Worm (Caenorhabditis elegans) whole organism, L3 larva: Measurements from ENCODE around the gene C16D9.8.

Experiments
- egl-5 ChIP-seq: fragments of 150-350 bp; optimal IDR thresholded peaks from 2 replicates; lab custom pipeline; 2017; ENCODE audit warnings: missing biosample characterization, missing genetic modification reagents, missing genetic modification characterization, inconsistent platforms
- fkh-10 ChIP-seq: sonication (generic microtip); optimal IDR thresholded peaks from 2 replicates; lab custom pipeline; 2017; ENCODE audit warnings: missing biosample characterization, missing genetic modification reagents, missing genetic modification characterization
- fos-1 ChIP-seq: fragments of 150-350 bp; optimal IDR thresholded peaks from 2 replicates; lab custom pipeline; 2014; ENCODE audit warnings: missing biosample characterization, missing genetic modification characterization
- nhr-28 ChIP-seq: fragments of 150-350 bp; optimal IDR thresholded peaks from 2 replicates; lab custom pipeline; 2014; ENCODE audit warnings: missing biosample characterization, missing genetic modification characterization
- ztf-11 ChIP-seq: fragments of 150-350 bp; optimal IDR thresholded peaks from 2 replicates; lab custom pipeline; 2014; ENCODE audit warnings: missing biosample characterization, missing genetic modification characterization
- ztf-4 ChIP-seq: fragments of 150-350 bp; optimal IDR thresholded peaks from 2 replicates; lab custom pipeline; 2014; ENCODE audit warnings: missing biosample characterization, missing genetic modification characterization

DNA sequence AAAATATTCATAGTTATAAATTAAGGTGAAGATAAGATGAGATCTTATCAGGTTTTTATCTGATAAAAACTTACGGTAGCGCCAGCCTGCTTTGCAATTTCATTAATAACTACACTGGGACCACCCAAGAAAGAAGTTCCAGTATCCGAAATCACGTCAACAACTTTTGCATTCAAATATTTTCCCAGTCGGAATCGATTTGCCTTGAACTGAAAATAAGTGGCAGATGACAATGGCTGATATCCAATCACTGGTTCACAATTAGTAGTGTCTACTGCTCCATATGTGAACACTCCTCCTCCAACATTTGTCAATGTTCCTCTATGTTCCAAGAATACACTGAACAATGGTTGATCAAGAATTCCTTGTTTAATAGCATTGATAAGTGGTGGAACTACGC lies 2.9 kb upstream of the C16D9.8 start, which contains the start of gene F21F8.5:
- TF ChIP-seq fos-1 (tag; lab: Kevin White, UChicago) (no peak), fkh-10 (GFP tag; lab: Kevin White, UChicago) (no peak), ztf-4 (tag; lab: Kevin White, UChicago) (no peak), nhr-28 (no peak), ztf-11 (no peak), egl-5 (tag; lab: Kevin White, UChicago) (no peak)
